Worm (Caenorhabditis elegans) whole organism, L3 larva: ENCODE results near the gene pqn-15.

Source experiments
- fos-1 ChIP-seq: fragments of 150-350 bp; optimal IDR thresholded peaks from 2 replicates; lab custom pipeline; 2014; ENCODE audit warnings: missing biosample characterization, missing genetic modification characterization
- mdl-1 ChIP-seq: fragments of 150-350 bp; optimal IDR thresholded peaks from 2 replicates; lab custom pipeline; 2014; ENCODE audit warnings: missing biosample characterization, missing genetic modification characterization
- nhr-23 ChIP-seq: fragments of 150-350 bp; optimal IDR thresholded peaks from 2 replicates; lab custom pipeline; 2014; ENCODE audit warnings: missing biosample characterization, missing genetic modification reagents, missing genetic modification characterization
- nhr-76 ChIP-seq: fragments of 150-350 bp; sonication (generic microtip); optimal IDR thresholded peaks from 5 replicates; lab custom pipeline; 2014; ENCODE audit warnings: missing biosample characterization, missing genetic modification characterization

DNA sequence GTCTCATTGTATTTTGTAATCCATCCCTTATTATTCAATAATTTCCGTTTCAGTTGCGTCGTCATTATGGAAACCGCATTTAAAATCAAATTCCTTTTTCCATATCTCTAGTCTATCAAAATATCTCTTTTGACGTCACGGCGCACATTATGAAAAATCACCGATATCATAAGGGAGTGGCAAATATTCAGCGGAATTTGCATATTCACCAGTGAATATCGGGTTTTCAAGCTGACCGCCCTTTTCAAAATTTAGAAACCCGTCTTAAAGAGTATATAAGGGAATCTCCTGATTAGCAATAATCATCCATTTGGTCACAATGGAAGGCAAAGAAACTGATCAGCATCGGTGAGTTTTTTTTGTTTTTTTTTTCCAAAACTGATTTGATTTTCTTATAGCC is 46.6 kb upstream of the pqn-15 start, which contains the start of gene col-165:
- TF ChIP-seq fos-1 (tag; lab: Kevin White, UChicago) = no peak
- TF ChIP-seq mdl-1 (tag; lab: Kevin White, UChicago) = no peak
- no peak for TF ChIP-seq nhr-23 (tag; lab: Kevin White, UChicago)
- TF ChIP-seq nhr-76 = no peak
